Worm (Caenorhabditis elegans): Measurements from ENCODE around the gene prp-8.

ce11 chrIII:8190505-8190904 is 26.3 kb downstream of the prp-8 start, which contains the start of gene C50C3.19:
- TF ChIP-seq pqm-1 (tag; optimal IDR thresholded peaks at IDR 0.05), result no peak
- no peak for TF ChIP-seq duxl-1 (tag; optimal IDR thresholded peaks at IDR 0.05; ENCODE audit: poor library complexity)
- TF ChIP-seq R02D3.7 (tag; optimal IDR thresholded peaks at IDR 0.05), result no peak
- no peak for TF ChIP-seq ztf-11 (tag; optimal IDR thresholded peaks at IDR 0.05)
- no peak for TF ChIP-seq nhr-11 (tag; optimal IDR thresholded peaks at IDR 0.05)
- no peak for TF ChIP-seq skn-1 (tag; optimal IDR thresholded peaks at IDR 0.05)
- TF ChIP-seq lin-13 (GFP tag; optimal IDR thresholded peaks at IDR 0.05), result no peak
- TF ChIP-seq D1046.2 (GFP tag; IDR thresholded peaks at IDR 0.05), result no peak
- TF ChIP-seq daf-16 (GFP tag; optimal IDR thresholded peaks at IDR 0.05), result no peak
- no peak for TF ChIP-seq daf-16 (tag; optimal IDR thresholded peaks at IDR 0.05)
- TF ChIP-seq snpc-4 (tag; optimal IDR thresholded peaks at IDR 0.05), result no peak
- TF ChIP-seq attf-4 (tag; optimal IDR thresholded peaks at IDR 0.05), result no peak
- no peak for TF ChIP-seq zip-11 (GFP tag; IDR thresholded peaks at IDR 0.05)
